Fruit fly (Drosophila melanogaster): ENCODE results near the gene CG15386.

CG15386 gene

dm6 chr2L:2189100-2189499 is 27.9 kb downstream of the CG15386 start (continued):
- TF ChIP-seq CG8290 (GFP tag; optimal IDR thresholded peaks at IDR 0.05) (peak; percentile 67), CG8290 (tag; optimal IDR thresholded peaks at IDR 0.05) (no peak), Dp (GFP tag; optimal IDR thresholded peaks at IDR 0.05) (no peak), chn (GFP tag; optimal IDR thresholded peaks at IDR 0.05) (peak; percentile 79), CG11504 (tag; optimal IDR thresholded peaks at IDR 0.05) (peak; percentile 56), ranshi (GFP tag; IDR thresholded peaks at IDR 0.05) (peak; percentile 73; the same call in 1 of the 2 replicates), vfl (GFP tag; optimal IDR thresholded peaks at IDR 0.05) (no peak), dimm (GFP tag; IDR thresholded peaks at IDR 0.05) (no peak), gcm (GFP tag; optimal IDR thresholded peaks at IDR 0.05) (peak; percentile 74), CG1233 (GFP tag; optimal IDR thresholded peaks at IDR 0.05) (peak; percentile 50), PHDP (tag; optimal IDR thresholded peaks at IDR 0.05) (peak; percentile 36), CG10147 (GFP tag; optimal IDR thresholded peaks at IDR 0.05) (no peak), CG18764 (GFP tag; optimal IDR thresholded peaks at IDR 0.05) (peak; percentile 60), Ets97D (GFP tag; optimal IDR thresholded peaks at IDR 0.05) (peak; percentile 19), Sin3A (optimal IDR thresholded peaks at IDR 0.05) (no peak), CG32767 (GFP tag; IDR thresholded peaks at IDR 0.05) (no peak), aop (GFP tag; IDR thresholded peaks at IDR 0.05) (peak; percentile 53; the same call in 1 of the 2 replicates), psq (GFP tag; optimal IDR thresholded peaks at IDR 0.05) (no peak), CG10366 (GFP tag; IDR thresholded peaks at IDR 0.05) (peak; percentile 37; the same call in 1 of the 2 replicates), HLH3B (GFP tag; IDR thresholded peaks at IDR 0.05) (peak; percentile 51; the same call in 1 of the 2 replicates), ind (GFP tag; optimal IDR thresholded peaks at IDR 0.05) (peak; percentile 40), pho (GFP tag; optimal IDR thresholded peaks at IDR 0.05) (no peak), CG17612 (GFP tag; IDR thresholded peaks at IDR 0.05) (no peak), cad (GFP tag; optimal IDR thresholded peaks at IDR 0.05) (no peak), Hey (tag; optimal IDR thresholded peaks at IDR 0.05) (no peak), sqz (GFP tag; optimal IDR thresholded peaks at IDR 0.05) (peak; percentile 37), CG4424 (GFP tag; optimal IDR thresholded peaks at IDR 0.05) (peak; percentile 79), wek (GFP tag; optimal IDR thresholded peaks at IDR 0.05) (no peak), z (GFP tag; IDR thresholded peaks at IDR 0.05) (no peak), Blimp-1 (GFP tag; optimal IDR thresholded peaks at IDR 0.05) (peak; percentile 87), wor (GFP tag; IDR thresholded peaks at IDR 0.05) (no peak), tio (GFP tag; optimal IDR thresholded peaks at IDR 0.05) (no peak), CG8478 (optimal IDR thresholded peaks at IDR 0.05) (no peak), en (GFP tag; optimal IDR thresholded peaks at IDR 0.05) (peak; percentile 46), CG2202 (tag; optimal IDR thresholded peaks at IDR 0.05) (peak; percentile 88), gcm2 (GFP tag; optimal IDR thresholded peaks at IDR 0.05) (no peak), twi (tag; optimal IDR thresholded peaks at IDR 0.05) (peak; percentile 70), D19A (tag; optimal IDR thresholded peaks at IDR 0.05) (peak; percentile 74), Nf-YC (tag; optimal IDR thresholded peaks at IDR 0.05) (no peak), Pdp1 (GFP tag; optimal IDR thresholded peaks at IDR 0.05) (peak; percentile 69 to 72), CG12071 (GFP tag; optimal IDR thresholded peaks at IDR 0.05) (no peak), nerfin-2 (GFP tag; IDR thresholded peaks at IDR 0.05; ENCODE audit: partially characterized antibody) (no peak), GATAe (GFP tag; conservative IDR thresholded peaks at IDR 0.05) (no peak), dmrt99B (tag; optimal IDR thresholded peaks at IDR 0.05) (peak; percentile 56), trem (tag; optimal IDR thresholded peaks at IDR 0.05) (peak; percentile 75), CG8281 (tag; optimal IDR thresholded peaks at IDR 0.05) (peak; percentile 13), Dip3 (GFP tag; optimal IDR thresholded peaks at IDR 0.05) (no peak), CG17912 (GFP tag; optimal IDR thresholded peaks at IDR 0.05) (no peak), lilli (GFP tag; optimal IDR thresholded peaks at IDR 0.05) (peak; percentile 56), Med (GFP tag) (peak; percentile 92)

All from whole organism, embryonic.